Fruit fly (Drosophila melanogaster) whole organism, embryonic: ENCODE results near the gene CG15209.

Experiments
- BEAF-32 ChIP-seq: fragments of 200-800 bp; sonication (Bioruptor generic); optimal IDR thresholded peaks from 3 replicates; lab custom pipeline; 2017; ENCODE audit warnings: missing biosample characterization, missing genetic modification characterization, mild to moderate bottlenecking, moderate library complexity, missing genetic modification reagents
- BtbVII ChIP-seq: fragments of 200-800 bp; sonication (Bioruptor generic); optimal IDR thresholded peaks from 3 replicates; lab custom pipeline; 2017; ENCODE audit warnings: missing biosample characterization, mild to moderate bottlenecking, missing genetic modification characterization
- CG1024 ChIP-seq: fragments of 200-800 bp; sonication (Bioruptor generic); IDR thresholded peaks from 2 replicates; pipeline ENCODE4 v1.3.6; 2022; ENCODE audit warnings: missing biosample characterization, missing genetic modification characterization
- CG10274 ChIP-seq: fragments of 200-800 bp; sonication (Bioruptor generic); optimal IDR thresholded peaks from 3 replicates; lab custom pipeline; 2017; ENCODE audit warnings: missing biosample characterization, mild to moderate bottlenecking, missing genetic modification characterization
- CG12236 ChIP-seq: fragments of 200-800 bp; sonication (Bioruptor generic); optimal IDR thresholded peaks from 2 replicates; lab custom pipeline; 2016; ENCODE audit warnings: missing biosample characterization, missing genetic modification characterization
- CG12769 ChIP-seq: fragments of 200-800 bp; sonication (Bioruptor generic); optimal IDR thresholded peaks from 2 replicates; lab custom pipeline; 2019; ENCODE audit warnings: missing biosample characterization, mild to moderate bottlenecking, missing genetic modification characterization, moderate library complexity
- CG13123 ChIP-seq: fragments of 200-800 bp; sonication (Bioruptor generic); optimal IDR thresholded peaks from 2 replicates; lab custom pipeline; 2016; ENCODE audit warnings: missing biosample characterization, missing genetic modification characterization
- CG14667 ChIP-seq: fragments of 200-800 bp; sonication (Bioruptor generic); IDR thresholded peaks from 2 replicates; pipeline ENCODE4 v1.3.6; 2022; ENCODE audit warnings: missing biosample characterization, missing genetic modification characterization
- CG1529 ChIP-seq: fragments of 200-800 bp; sonication (Bioruptor generic); optimal IDR thresholded peaks from 3 replicates; lab custom pipeline; 2018; ENCODE audit warnings: missing biosample characterization, missing genetic modification characterization
- CG15479 ChIP-seq: fragments of 200-800 bp; sonication (Bioruptor generic); optimal IDR thresholded peaks from 3 replicates; lab custom pipeline; 2019; ENCODE audit warnings: missing biosample characterization, mild to moderate bottlenecking, missing genetic modification characterization, moderate library complexity
- CG16779 ChIP-seq: fragments of 200-800 bp; sonication (Bioruptor generic); IDR thresholded peaks from 2 replicates; pipeline ENCODE4 v1.3.6; 2022; ENCODE audit warnings: missing biosample characterization, missing genetic modification characterization
- CG2712 ChIP-seq: fragments of 200-800 bp; optimal IDR thresholded peaks from 3 replicates; lab custom pipeline; 2019; ENCODE audit warnings: missing biosample characterization, mild to moderate bottlenecking, missing genetic modification characterization, moderate library complexity
- CG31224 ChIP-seq: fragments of 200-800 bp; sonication (Bioruptor generic); IDR thresholded peaks from 2 replicates; pipeline ENCODE4 v1.3.6; 2022; ENCODE audit warnings: missing biosample characterization, missing genetic modification characterization
- CG5953 ChIP-seq: fragments of 200-800 bp; sonication (Bioruptor generic); IDR thresholded peaks from 2 replicates; pipeline ENCODE4 v1.3.6; 2022; ENCODE audit warnings: missing biosample characterization, missing genetic modification characterization
- CG6254 ChIP-seq: fragments of 200-800 bp; sonication (Bioruptor generic); optimal IDR thresholded peaks from 3 replicates; lab custom pipeline; 2017; ENCODE audit warnings: mild to moderate bottlenecking, missing biosample characterization, missing genetic modification reagents, missing genetic modification characterization
- CG6272 ChIP-seq: fragments of 200-800 bp; sonication (Bioruptor generic); IDR thresholded peaks from 2 replicates; pipeline ENCODE4 v1.3.6; 2022; ENCODE audit warnings: missing biosample characterization, missing genetic modification characterization
- CG6854 ChIP-seq: fragments of 200-800 bp; sonication (Bioruptor generic); optimal IDR thresholded peaks from 3 replicates; lab custom pipeline; 2017; ENCODE audit warnings: missing biosample characterization, mild to moderate bottlenecking, missing genetic modification characterization
- CG8089 ChIP-seq: fragments of 200-800 bp; sonication (Bioruptor generic); optimal IDR thresholded peaks from 3 replicates; lab custom pipeline; 2016; ENCODE audit warnings: missing biosample characterization, missing genetic modification characterization
- CG8281 ChIP-seq: fragments of 200-800 bp; sonication (Bioruptor generic); optimal IDR thresholded peaks from 2 replicates; lab custom pipeline; 2018; ENCODE audit warnings: missing biosample characterization, mild to moderate bottlenecking, missing genetic modification characterization, moderate library complexity
- CG8478 ChIP-seq: fragments of >200 bp; optimal IDR thresholded peaks from 2 replicates; lab custom pipeline; 2018
- CG8765 ChIP-seq: fragments of 200-800 bp; sonication (Bioruptor generic); IDR thresholded peaks from 2 replicates; pipeline ENCODE4 v1.3.6; 2022; ENCODE audit warnings: missing biosample characterization, missing genetic modification characterization
- CHES-1-like ChIP-seq: fragments of 200-800 bp; sonication (Bioruptor generic); optimal IDR thresholded peaks from 2 replicates; lab custom pipeline; 2016; ENCODE audit warnings: missing biosample characterization, missing genetic modification characterization
- CoRest ChIP-seq: fragments of 200-800 bp; sonication (Bioruptor generic); optimal IDR thresholded peaks from 3 replicates; lab custom pipeline; 2018; ENCODE audit warnings: missing biosample characterization, mild to moderate bottlenecking, missing genetic modification characterization, moderate library complexity
- CrebB ChIP-seq: fragments of 200-800 bp; sonication (Bioruptor generic); optimal IDR thresholded peaks from 3 replicates; lab custom pipeline; 2018; ENCODE audit warnings: missing biosample characterization, mild to moderate bottlenecking, missing genetic modification characterization
- D19B ChIP-seq: fragments of 200-800 bp; sonication (Bioruptor generic); optimal IDR thresholded peaks from 2 replicates; lab custom pipeline; 2017; ENCODE audit warnings: missing biosample characterization, mild to moderate bottlenecking, missing genetic modification characterization
- Dip2 ChIP-seq: fragments of 200-800 bp; sonication (Bioruptor generic); IDR thresholded peaks from 2 replicates; pipeline ENCODE4 v1.3.6; 2022; ENCODE audit warnings: missing biosample characterization, missing genetic modification characterization
- Dip3 ChIP-seq: fragments of 200-800 bp; sonication (Bioruptor generic); optimal IDR thresholded peaks from 3 replicates; lab custom pipeline; 2016; ENCODE audit warnings: missing biosample characterization, missing genetic modification characterization
- Dref ChIP-seq: fragments of 200-800 bp; sonication (Bioruptor generic); IDR thresholded peaks from 2 replicates; pipeline ENCODE4 v1.3.6; 2022; ENCODE audit warnings: missing biosample characterization, missing genetic modification characterization
- Hey ChIP-seq: fragments of 200-800 bp; sonication (Bioruptor generic); optimal IDR thresholded peaks from 3 replicates; lab custom pipeline; 2018; ENCODE audit warnings: missing biosample characterization, mild to moderate bottlenecking, missing genetic modification characterization
- Jarid2 ChIP-seq: fragments of 200-800 bp; sonication (Bioruptor generic); optimal IDR thresholded peaks from 3 replicates; lab custom pipeline; 2017; ENCODE audit warnings: mild to moderate bottlenecking, missing biosample characterization, missing genetic modification reagents, missing genetic modification characterization
- MBD-R2 ChIP-seq: fragments of 200-800 bp; sonication (Bioruptor generic); IDR thresholded peaks from 2 replicates; pipeline ENCODE4 v1.3.6; 2022; ENCODE audit warnings: missing biosample characterization, missing genetic modification characterization
- Mes4 ChIP-seq: fragments of 200-800 bp; sonication (Bioruptor generic); optimal IDR thresholded peaks from 2 replicates; lab custom pipeline; 2016; ENCODE audit warnings: missing biosample characterization, missing genetic modification characterization
- Nf-YB ChIP-seq: fragments of 200-800 bp; sonication (Bioruptor generic); optimal IDR thresholded peaks from 3 replicates; lab custom pipeline; 2019; ENCODE audit warnings: missing biosample characterization, mild to moderate bottlenecking, missing genetic modification characterization, moderate library complexity
- Poxn ChIP-seq: fragments of 200-800 bp; sonication (Bioruptor generic); IDR thresholded peaks from 2 replicates; pipeline ENCODE4 v1.3.6; 2022; ENCODE audit warnings: missing biosample characterization, missing genetic modification characterization
- Ptx1 ChIP-seq: fragments of 200-800 bp; sonication (Bioruptor generic); IDR thresholded peaks from 2 replicates; pipeline ENCODE4 v1.3.6; 2022; ENCODE audit warnings: missing biosample characterization, missing genetic modification characterization
- Spps ChIP-seq: fragments of 200-800 bp; sonication (Bioruptor generic); optimal IDR thresholded peaks from 2 replicates; lab custom pipeline; 2018; ENCODE audit warnings: missing biosample characterization, mild to moderate bottlenecking, missing genetic modification characterization
- Trl ChIP-seq, 3 experiments: fragments of >200 bp in 2 of 3; fragments of 200-800 bp in 1 of 3; sonication (Bioruptor generic) in 1 of 3; optimal IDR thresholded peaks; 2 replicates in 1 of 3; 3 replicates in 2 of 3; lab custom pipeline; 2016 to 2017; ENCODE audit warnings: missing biosample characterization in 1 of 3, missing genetic modification characterization in 1 of 3
- ase ChIP-seq: fragments of 200-800 bp; sonication (Bioruptor generic); IDR thresholded peaks from 3 replicates; pipeline ENCODE4 v1.3.6; 2022; ENCODE audit warnings: missing biosample characterization, missing genetic modification characterization
- cad ChIP-seq: fragments of >200 bp; optimal IDR thresholded peaks from 2 replicates; lab custom pipeline; 2017; ENCODE audit warnings: missing biosample characterization, missing genetic modification characterization
- chn ChIP-seq: fragments of 200-800 bp; sonication (Bioruptor generic); optimal IDR thresholded peaks from 2 replicates; lab custom pipeline; 2016; ENCODE audit warnings: missing biosample characterization, missing genetic modification characterization
- da ChIP-seq: fragments of 200-800 bp; sonication (Bioruptor generic); optimal IDR thresholded peaks from 2 replicates; lab custom pipeline; 2016; ENCODE audit warnings: missing biosample characterization, missing genetic modification characterization
- dati ChIP-seq: fragments of 200-800 bp; sonication (Bioruptor generic); IDR thresholded peaks from 2 replicates; pipeline ENCODE4 v1.3.6; 2022; ENCODE audit warnings: missing biosample characterization, missing genetic modification characterization
- dmrt99B ChIP-seq: fragments of 200-800 bp; sonication (Bioruptor generic); optimal IDR thresholded peaks from 2 replicates; lab custom pipeline; 2018; ENCODE audit warnings: missing biosample characterization, mild to moderate bottlenecking, missing genetic modification characterization, moderate library complexity
- esg ChIP-seq: fragments of 200-800 bp; sonication (Bioruptor generic); conservative IDR thresholded peaks from 2 replicates; pipeline ENCODE4 v1.3.6; 2022; ENCODE audit warnings: missing biosample characterization, missing genetic modification characterization
- ftz-f1 ChIP-seq: fragments of 200-800 bp; sonication (Bioruptor generic); optimal IDR thresholded peaks from 2 replicates; lab custom pipeline; 2016; ENCODE audit warnings: missing biosample characterization, missing genetic modification characterization
- gce ChIP-seq: fragments of 200-800 bp; sonication (Bioruptor generic); IDR thresholded peaks from 3 replicates; pipeline ENCODE4 v1.3.6; 2022; ENCODE audit warnings: missing biosample characterization, missing genetic modification characterization
- gcm ChIP-seq: fragments of 200-800 bp; sonication (Bioruptor generic); optimal IDR thresholded peaks from 2 replicates; lab custom pipeline; 2019; ENCODE audit warnings: missing biosample characterization, mild to moderate bottlenecking, missing genetic modification characterization, moderate library complexity
- otp ChIP-seq: fragments of 200-800 bp; sonication (Bioruptor generic); IDR thresholded peaks from 3 replicates; pipeline ENCODE4, ENCODE4 v1.3.6; 2022; ENCODE audit warnings: missing biosample characterization, missing genetic modification characterization
- pan ChIP-seq, 4 experiments: fragments of >200 bp in 3 of 4; fragments of 200-800 bp in 1 of 4; sonication (Bioruptor generic) in 1 of 4; optimal IDR thresholded peaks in 3 of 4; IDR thresholded peaks in 1 of 4; 2 replicates each; pipeline versions ENCODE4 v1.3.6 to Lab custom; 2017 to 2022; ENCODE audit warnings: missing biosample characterization in 2 of 4, missing genetic modification characterization in 2 of 4, mixed read lengths in 1 of 4
- pum ChIP-seq: fragments of 200-800 bp; sonication (Bioruptor generic); optimal IDR thresholded peaks from 2 replicates; lab custom pipeline; 2016; ENCODE audit warnings: missing biosample characterization, missing genetic modification characterization
- stc ChIP-seq: fragments of 200-800 bp; sonication (Bioruptor generic); IDR thresholded peaks from 2 replicates; pipeline ENCODE4 v1.3.6; 2022; ENCODE audit warnings: missing biosample characterization, missing genetic modification characterization

Gene CG15209

DNA sequence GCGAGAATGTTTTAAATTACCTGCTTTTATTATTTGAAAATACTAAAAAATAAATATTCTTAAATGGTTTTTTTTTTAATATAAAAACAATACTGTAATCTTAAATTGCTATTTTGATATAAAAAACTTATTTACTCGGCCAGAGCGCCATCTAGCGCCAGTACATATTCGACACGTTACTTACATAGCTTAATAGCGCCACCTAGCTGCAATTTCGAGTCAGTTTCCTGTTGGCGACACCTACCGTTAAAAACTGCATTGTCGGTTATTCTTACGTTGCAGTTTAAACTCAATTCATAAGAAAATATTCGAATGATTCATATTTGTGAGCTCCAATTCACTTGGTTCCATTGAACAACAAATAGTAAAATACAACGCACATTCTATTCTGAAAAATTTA, 9.6 kb upstream of the CG15209 start (continued):
- TF ChIP-seq Nf-YB (no peak), ase (GFP tag; lab: Robert Waterston, UW) (peak; percentile 77; the same call in 2 of the 3 replicates), CG6272 (GFP tag; lab: Robert Waterston, UW) (no peak), Jarid2 (GFP tag; lab: Kevin White, UChicago) (no peak), CG31224 (GFP tag; lab: Robert Waterston, UW) (no peak), CG6254 (GFP tag; lab: Kevin White, UChicago) (no peak), Dip2 (no peak), CG14667 (GFP tag; lab: Robert Waterston, UW) (no peak), Dip3 (GFP tag; lab: Kevin White, UChicago) (peak; percentile 26), Mes4 (GFP tag; lab: Kevin White, UChicago) (peak; percentile 0), Dref (no peak), CG1529 (GFP tag; lab: Kevin White, UChicago) (no peak), D19B (GFP tag; lab: Kevin White, UChicago) (no peak), esg (GFP tag; lab: Robert Waterston, UW) (0 out of 2 replicates have a peak, but pooled peaks have one; percentile 15), gce (GFP tag; lab: Robert Waterston, UW) (no peak), gcm (GFP tag; lab: Kevin White, UChicago) (no peak), CG12236 (GFP tag; lab: Kevin White, UChicago) (no peak), CG12769 (tag; lab: Kevin White, UChicago) (no peak), CrebB (tag; lab: Kevin White, UChicago) (no peak), Spps (tag; lab: Kevin White, UChicago) (no peak), ftz-f1 (GFP tag; lab: Kevin White, UChicago) (no peak), dmrt99B (tag; lab: Kevin White, UChicago) (peak; percentile 45), CoRest (peak; percentile 66), cad (GFP tag; lab: Kevin White, UChicago) (no peak), CG10274 (GFP tag; lab: Kevin White, UChicago) (no peak), pan (optimal IDR thresholded peaks at IDR 0.05; lab: Kevin White, UChicago) (no peak), pan (GFP tag; optimal IDR thresholded peaks at IDR 0.05 in 1 of 2, IDR thresholded peaks at IDR 0.05 in 1 of 2) (peak in 1 of 2 experiments; percentile 34), BtbVII (GFP tag; lab: Kevin White, UChicago) (peak; percentile 22), CG5953 (GFP tag; lab: Robert Waterston, UW) (peak; percentile 40; the same call in 1 of the 2 replicates), CG8765 (GFP tag; lab: Robert Waterston, UW) (0 out of 2 replicates have a peak, but pooled peaks have one; percentile 6), MBD-R2 (GFP tag; lab: Robert Waterston, UW) (no peak), Ptx1 (GFP tag; lab: Robert Waterston, UW) (peak; percentile 67), CG15479 (GFP tag; lab: Kevin White, UChicago) (no peak), CG16779 (GFP tag; lab: Robert Waterston, UW) (no peak), otp (GFP tag; lab: Robert Waterston, UW) (no peak), Trl (optimal IDR thresholded peaks at IDR 0.05; lab: Kevin White, UChicago) (no peak), Trl (GFP tag; optimal IDR thresholded peaks at IDR 0.05; lab: Kevin White, UChicago) (peak; percentile 78), CG8089 (GFP tag; lab: Kevin White, UChicago) (peak; percentile 51), dati (GFP tag; lab: Robert Waterston, UW) (0 out of 2 replicates have a peak, but pooled peaks have one; percentile 6), da (GFP tag; lab: Kevin White, UChicago) (peak; percentile 12), pum (GFP tag; lab: Kevin White, UChicago) (peak; percentile 70), stc (GFP tag; lab: Robert Waterston, UW) (no peak), CG6854 (no peak), chn (peak; percentile 53), CHES-1-like (GFP tag; lab: Kevin White, UChicago) (peak; percentile 32), Hey (tag; lab: Kevin White, UChicago) (no peak), CG8478 (lab: Kevin White, UChicago) (no peak), CG13123 (GFP tag; lab: Kevin White, UChicago) (peak; percentile 10), BEAF-32 (GFP tag; lab: Kevin White, UChicago) (no peak), CG1024 (GFP tag; lab: Robert Waterston, UW) (peak; percentile 65), Poxn (GFP tag; lab: Robert Waterston, UW) (no peak), CG8281 (no peak), CG2712 (tag; lab: Kevin White, UChicago) (peak; percentile 63)
